Worm (Caenorhabditis elegans) whole organism, L4 larva: Measurements from ENCODE around the gene cmd-1.
"Not testable (repeated sequence)": the region's sequence is repeated elsewhere in the genome, so short reads cannot be mapped to it uniquely, and the experiment has no call there.

Experiments
- mdl-1 ChIP-seq, 2 experiments: fragments of 150-350 bp in 1 of 2; sonication (generic microtip) in 1 of 2; optimal IDR thresholded peaks; 2 replicates each; lab custom pipeline; 2014 to 2017; ENCODE audit warnings: missing biosample characterization in 2 of 2, missing genetic modification characterization in 2 of 2
- nhr-77 ChIP-seq: fragments of 150-350 bp; optimal IDR thresholded peaks from 2 replicates; lab custom pipeline; 2014; ENCODE audit warnings: missing biosample characterization, missing genetic modification characterization
- ztf-11 ChIP-seq: fragments of 150-350 bp; optimal IDR thresholded peaks from 2 replicates; lab custom pipeline; 2014; ENCODE audit warnings: missing biosample characterization, missing genetic modification characterization

ce11 chrV:1197064-1197724, 41.1 kb downstream of the cmd-1 start:
- not testable (repeated sequence) for TF ChIP-seq nhr-77 (tag; lab: Kevin White, UChicago); ztf-11 (tag; lab: Kevin White, UChicago); mdl-1 (tag; optimal IDR thresholded peaks at IDR 0.05; lab: Kevin White, UChicago)
